Fruit fly (Drosophila melanogaster) whole organism, embryonic: ENCODE data around the gene Acat2.

ENCODE experiments used
- Awh ChIP-seq: fragments of 200-800 bp; sonication (Bioruptor generic); IDR thresholded peaks from 2 replicates; pipeline ENCODE4, ENCODE4 v1.3.6; 2022; ENCODE audit warnings: missing biosample characterization, missing genetic modification characterization
- B-H1 ChIP-seq: fragments of 200-800 bp; sonication (Bioruptor generic); IDR thresholded peaks from 3 replicates; pipeline ENCODE4 v1.3.6; 2022; ENCODE audit warnings: missing biosample characterization, missing genetic modification characterization
- CG13624 ChIP-seq: fragments of 200-800 bp; sonication (Bioruptor generic); optimal IDR thresholded peaks from 2 replicates; lab custom pipeline; 2016; ENCODE audit warnings: missing biosample characterization, missing genetic modification characterization
- CG14441 ChIP-seq: fragments of 200-800 bp; sonication (Bioruptor generic); IDR thresholded peaks from 2 replicates; pipeline ENCODE4 v1.3.6; 2022; ENCODE audit warnings: missing biosample characterization, missing genetic modification characterization
- CG1647 ChIP-seq: fragments of 200-800 bp; sonication (Bioruptor generic); optimal IDR thresholded peaks from 3 replicates; lab custom pipeline; 2016; ENCODE audit warnings: missing biosample characterization, missing genetic modification characterization
- CG16863 ChIP-seq: fragments of 200-800 bp; sonication (Bioruptor generic); optimal IDR thresholded peaks from 3 replicates; lab custom pipeline; 2016; ENCODE audit warnings: missing biosample characterization, missing genetic modification characterization
- CG18599 ChIP-seq: fragments of 200-800 bp; sonication (Bioruptor generic); optimal IDR thresholded peaks from 3 replicates; lab custom pipeline; 2017; ENCODE audit warnings: missing biosample characterization, missing genetic modification characterization, mild to moderate bottlenecking, moderate library complexity, missing genetic modification reagents
- CG2129 ChIP-seq: fragments of 200-800 bp; sonication (Bioruptor generic); IDR thresholded peaks from 2 replicates; pipeline ENCODE4 v1.3.6; 2022; ENCODE audit warnings: missing biosample characterization, missing genetic modification characterization; ENCODE audit not compliant: partially characterized antibody
- CG2889 ChIP-seq: fragments of 200-800 bp; sonication (Bioruptor generic); IDR thresholded peaks from 3 replicates; pipeline ENCODE4 v1.3.6; 2022; ENCODE audit warnings: missing biosample characterization, missing genetic modification characterization
- CG4282 ChIP-seq: fragments of 200-800 bp; sonication (Bioruptor generic); optimal IDR thresholded peaks from 2 replicates; lab custom pipeline; 2016; ENCODE audit warnings: missing biosample characterization, missing genetic modification characterization
- CG4424 ChIP-seq: fragments of 200-800 bp; sonication (Bioruptor generic); optimal IDR thresholded peaks from 3 replicates; lab custom pipeline; 2016; ENCODE audit warnings: missing biosample characterization, missing genetic modification characterization
- CG4820 ChIP-seq: fragments of 200-800 bp; sonication (Bioruptor generic); optimal IDR thresholded peaks from 3 replicates; lab custom pipeline; 2016; ENCODE audit warnings: missing biosample characterization, missing genetic modification characterization
- CG7372 ChIP-seq: fragments of 200-800 bp; sonication (Bioruptor generic); IDR thresholded peaks from 2 replicates; pipeline ENCODE4 v1.3.6; 2022; ENCODE audit warnings: missing biosample characterization, missing genetic modification characterization
- CG7839 ChIP-seq: fragments of 200-800 bp; sonication (Bioruptor generic); optimal IDR thresholded peaks from 3 replicates; lab custom pipeline; 2018; ENCODE audit warnings: missing biosample characterization, mild to moderate bottlenecking, missing genetic modification characterization, moderate library complexity
- CG8290 ChIP-seq, 3 experiments: fragments of 200-800 bp; sonication (Bioruptor generic); optimal IDR thresholded peaks; 2 replicates each; lab custom pipeline; 2016 to 2019; ENCODE audit warnings: missing biosample characterization in 3 of 3, missing genetic modification characterization in 3 of 3, mild to moderate bottlenecking in 2 of 3, moderate library complexity in 1 of 3
- CG9437 ChIP-seq: fragments of 200-800 bp; sonication (Bioruptor generic); optimal IDR thresholded peaks from 2 replicates; lab custom pipeline; 2018; ENCODE audit warnings: missing biosample characterization, mild to moderate bottlenecking, missing genetic modification characterization
- CG9817 ChIP-seq: fragments of 200-800 bp; sonication (Bioruptor generic); optimal IDR thresholded peaks from 2 replicates; lab custom pipeline; 2018; ENCODE audit warnings: missing biosample characterization, mild to moderate bottlenecking, missing genetic modification characterization, moderate library complexity
- Dref ChIP-seq: fragments of 200-800 bp; sonication (Bioruptor generic); IDR thresholded peaks from 2 replicates; pipeline ENCODE4 v1.3.6; 2022; ENCODE audit warnings: missing biosample characterization, missing genetic modification characterization
- E2f1 ChIP-seq: fragments of 200-800 bp; sonication (Bioruptor generic); IDR thresholded peaks from 2 replicates; pipeline ENCODE4 v1.3.6; 2022; ENCODE audit warnings: missing biosample characterization, missing genetic modification characterization
- E2f2 ChIP-seq: fragments of 200-800 bp; sonication (Bioruptor generic); IDR thresholded peaks from 2 replicates; pipeline ENCODE4 v1.3.6; 2022; ENCODE audit warnings: missing biosample characterization, missing genetic modification characterization
- Fer1 ChIP-seq: fragments of 200-800 bp; sonication (Bioruptor generic); optimal IDR thresholded peaks from 2 replicates; lab custom pipeline; 2017; ENCODE audit warnings: missing biosample characterization, mild to moderate bottlenecking, missing genetic modification characterization
- Gsc ChIP-seq: fragments of 200-800 bp; sonication (Bioruptor generic); IDR thresholded peaks from 2 replicates; pipeline ENCODE4 v1.3.6; 2022; ENCODE audit warnings: missing biosample characterization, missing genetic modification characterization
- H2.0 ChIP-seq: fragments of 200-800 bp; sonication (Bioruptor generic); IDR thresholded peaks from 2 replicates; pipeline ENCODE4 v1.3.6; 2022; ENCODE audit warnings: missing biosample characterization, missing genetic modification characterization
- HmgZ ChIP-seq: fragments of 200-800 bp; sonication (Bioruptor generic); optimal IDR thresholded peaks from 2 replicates; lab custom pipeline; 2018; ENCODE audit warnings: missing biosample characterization, mild to moderate bottlenecking, missing genetic modification characterization
- Hr78 ChIP-seq, 2 experiments: fragments of 200-800 bp in 1 of 2; fragments of >200 bp in 1 of 2; sonication (Bioruptor generic) in 1 of 2; optimal IDR thresholded peaks; 2 replicates each; lab custom pipeline; 2017 to 2019; ENCODE audit warnings: missing biosample characterization in 2 of 2, missing genetic modification characterization in 2 of 2, mild to moderate bottlenecking in 1 of 2, moderate library complexity in 1 of 2
- Kr ChIP-seq: fragments of 200-800 bp; sonication (Bioruptor generic); optimal IDR thresholded peaks from 2 replicates; lab custom pipeline; 2017; ENCODE audit warnings: missing biosample characterization, mild to moderate bottlenecking, missing genetic modification characterization
- Lim3 ChIP-seq: fragments of 200-800 bp; sonication (Bioruptor generic); IDR thresholded peaks from 2 replicates; pipeline ENCODE4 v1.3.6; 2022; ENCODE audit warnings: missing biosample characterization, missing genetic modification characterization
- MTF-1 ChIP-seq: fragments of 200-800 bp; sonication (Bioruptor generic); optimal IDR thresholded peaks from 2 replicates; lab custom pipeline; 2018; ENCODE audit warnings: missing biosample characterization, mild to moderate bottlenecking, missing genetic modification characterization, borderline replicate concordance
- Opbp ChIP-seq: fragments of 200-800 bp; sonication (Bioruptor generic); IDR thresholded peaks from 3 replicates; pipeline ENCODE4 v1.3.6; 2022; ENCODE audit warnings: missing biosample characterization, missing genetic modification characterization; ENCODE audit not compliant: partially characterized antibody
- Poxn ChIP-seq: fragments of 200-800 bp; sonication (Bioruptor generic); IDR thresholded peaks from 2 replicates; pipeline ENCODE4 v1.3.6; 2022; ENCODE audit warnings: missing biosample characterization, missing genetic modification characterization
- Six4 ChIP-seq: fragments of 200-800 bp; sonication (Bioruptor generic); optimal IDR thresholded peaks from 2 replicates; lab custom pipeline; 2016; ENCODE audit warnings: missing biosample characterization, missing genetic modification characterization
- Sry-β ChIP-seq: fragments of 200-800 bp; sonication (Bioruptor generic); optimal IDR thresholded peaks from 2 replicates; lab custom pipeline; 2018; ENCODE audit warnings: missing biosample characterization, mild to moderate bottlenecking, missing genetic modification characterization, moderate library complexity
- Xbp1 ChIP-seq: fragments of 200-800 bp; sonication (Bioruptor generic); optimal IDR thresholded peaks from 3 replicates; lab custom pipeline; 2016; ENCODE audit warnings: missing biosample characterization, mild to moderate bottlenecking, missing genetic modification characterization
- cg ChIP-seq: fragments of 200-800 bp; sonication (Bioruptor generic); optimal IDR thresholded peaks from 3 replicates; lab custom pipeline; 2019; ENCODE audit warnings: missing biosample characterization, mild to moderate bottlenecking, missing genetic modification characterization, moderate library complexity
- crc ChIP-seq: fragments of 200-800 bp; sonication (Bioruptor generic); optimal IDR thresholded peaks from 2 replicates; lab custom pipeline; 2016; ENCODE audit warnings: missing biosample characterization, missing genetic modification characterization
- dmrt99B ChIP-seq: fragments of 200-800 bp; sonication (Bioruptor generic); optimal IDR thresholded peaks from 2 replicates; lab custom pipeline; 2018; ENCODE audit warnings: missing biosample characterization, mild to moderate bottlenecking, missing genetic modification characterization, moderate library complexity
- ems ChIP-seq: fragments of 200-800 bp; sonication (Bioruptor generic); optimal IDR thresholded peaks from 3 replicates; lab custom pipeline; 2016; ENCODE audit warnings: missing biosample characterization, missing genetic modification characterization
- gem ChIP-seq: fragments of 200-800 bp; sonication (Bioruptor generic); optimal IDR thresholded peaks from 2 replicates; lab custom pipeline; 2019; ENCODE audit warnings: missing biosample characterization, mild to moderate bottlenecking, missing genetic modification characterization, moderate library complexity
- her ChIP-seq: fragments of 200-800 bp; sonication (Bioruptor generic); optimal IDR thresholded peaks from 2 replicates; lab custom pipeline; 2016; ENCODE audit warnings: missing biosample characterization, missing genetic modification characterization
- lab ChIP-seq: fragments of 200-800 bp; sonication (Bioruptor generic); optimal IDR thresholded peaks from 3 replicates; lab custom pipeline; 2017; ENCODE audit warnings: missing biosample characterization, missing genetic modification characterization, mild to moderate bottlenecking, moderate library complexity, missing genetic modification reagents
- lilli ChIP-seq: fragments of 200-800 bp; sonication (Bioruptor generic); optimal IDR thresholded peaks from 3 replicates; lab custom pipeline; 2016; ENCODE audit warnings: missing biosample characterization, missing genetic modification characterization
- mam ChIP-seq: fragments of 200-800 bp; sonication (Bioruptor generic); optimal IDR thresholded peaks from 3 replicates; lab custom pipeline; 2016; ENCODE audit warnings: missing biosample characterization, missing genetic modification characterization
- p53 ChIP-seq: fragments of 200-800 bp; sonication (Bioruptor generic); optimal IDR thresholded peaks from 2 replicates; lab custom pipeline; 2016; ENCODE audit warnings: missing biosample characterization, missing genetic modification characterization
- sc ChIP-seq, 3 experiments: fragments of >200 bp in 2 of 3; fragments of 200-800 bp in 1 of 3; sonication (Bioruptor generic) in 1 of 3; optimal IDR thresholded peaks; 2 replicates in 2 of 3; 3 replicates in 1 of 3; lab custom pipeline; 2017; ENCODE audit warnings: mild to moderate bottlenecking in 1 of 3, missing biosample characterization in 1 of 3, missing genetic modification characterization in 1 of 3, missing genetic modification reagents in 1 of 3
- sd ChIP-seq: fragments of 200-800 bp; sonication (Bioruptor generic); optimal IDR thresholded peaks from 3 replicates; lab custom pipeline; 2018; ENCODE audit warnings: missing biosample characterization, mild to moderate bottlenecking, missing genetic modification characterization, moderate library complexity
- shn ChIP-seq: fragments of 200-800 bp; sonication (Bioruptor generic); optimal IDR thresholded peaks from 3 replicates; lab custom pipeline; 2016; ENCODE audit warnings: missing biosample characterization, missing genetic modification characterization
- sima ChIP-seq: fragments of 200-800 bp; sonication (Bioruptor generic); optimal IDR thresholded peaks from 2 replicates; lab custom pipeline; 2016; ENCODE audit warnings: missing biosample characterization, missing genetic modification characterization
- slou ChIP-seq: fragments of 200-800 bp; sonication (Bioruptor generic); optimal IDR thresholded peaks from 3 replicates; lab custom pipeline; 2016; ENCODE audit warnings: missing biosample characterization, missing genetic modification characterization
- tna ChIP-seq: fragments of 200-800 bp; sonication (Bioruptor generic); IDR thresholded peaks from 2 replicates; pipeline ENCODE4 v1.3.6; 2022; ENCODE audit warnings: missing biosample characterization, missing genetic modification characterization; ENCODE audit not compliant: partially characterized antibody
- vvl ChIP-seq: fragments of 200-800 bp; sonication (Bioruptor generic); IDR thresholded peaks from 2 replicates; pipeline ENCODE4 v1.3.6; 2022; ENCODE audit warnings: missing biosample characterization, missing genetic modification characterization

Gene Acat2

dm6 chr3L:1323136-1323535 is 20.4 kb downstream of the Acat2 start (continued):
- TF ChIP-seq CG1647 (GFP tag; lab: Kevin White, UChicago) (peak; percentile 22), CG18599 (GFP tag; lab: Kevin White, UChicago) (peak; percentile 50), sc (optimal IDR thresholded peaks at IDR 0.05; lab: Kevin White, UChicago) (no peak), sc (GFP tag; optimal IDR thresholded peaks at IDR 0.05; lab: Kevin White, UChicago) (peak; percentile 82), ems (GFP tag; lab: Kevin White, UChicago) (peak; percentile 22), Hr78 (GFP tag; optimal IDR thresholded peaks at IDR 0.05; lab: Kevin White, UChicago) (peak in 1 of 2 experiments; percentile 85), Lim3 (peak; percentile 25; the same call in 1 of the 2 replicates), crc (GFP tag; lab: Kevin White, UChicago) (peak; percentile 38), CG2889 (GFP tag; lab: Robert Waterston, UW) (no peak), sima (GFP tag; lab: Kevin White, UChicago) (no peak), sd (peak; percentile 49), E2f2 (GFP tag; lab: Robert Waterston, UW) (peak; percentile 47; the same call in 1 of the 2 replicates), CG14441 (GFP tag; lab: Robert Waterston, UW) (peak; percentile 40; the same call in 1 of the 2 replicates), CG9437 (peak; percentile 60), Awh (GFP tag; lab: Robert Waterston, UW) (no peak), Fer1 (GFP tag; lab: Kevin White, UChicago) (no peak), CG16863 (peak; percentile 81), gem (tag; lab: Kevin White, UChicago) (peak; percentile 84), tna (GFP tag; lab: Robert Waterston, UW) (no peak), CG13624 (peak; percentile 11), MTF-1 (GFP tag; lab: Kevin White, UChicago) (peak; percentile 35), CG4282 (GFP tag; lab: Kevin White, UChicago) (no peak), slou (no peak), shn (no peak), Kr (GFP tag; lab: Kevin White, UChicago) (no peak), CG8290 (GFP tag; optimal IDR thresholded peaks at IDR 0.05; lab: Kevin White, UChicago) (peak; percentile 71), CG8290 (tag; optimal IDR thresholded peaks at IDR 0.05; lab: Kevin White, UChicago) (peak; percentile 32 to 34), her (GFP tag; lab: Kevin White, UChicago) (peak; percentile 59), CG2129 (GFP tag; lab: Robert Waterston, UW) (no peak), Gsc (GFP tag; lab: Robert Waterston, UW) (no peak), dmrt99B (tag; lab: Kevin White, UChicago) (no peak), lilli (GFP tag; lab: Kevin White, UChicago) (peak; percentile 68), Six4 (GFP tag; lab: Kevin White, UChicago) (peak; percentile 69), Dref (no peak), p53 (GFP tag; lab: Kevin White, UChicago) (peak; percentile 4), cg (no peak), HmgZ (peak; percentile 33), vvl (GFP tag; lab: Robert Waterston, UW) (peak; percentile 76), CG4820 (GFP tag; lab: Kevin White, UChicago) (peak; percentile 74), B-H1 (GFP tag; lab: Robert Waterston, UW) (peak; percentile 60), mam (GFP tag; lab: Kevin White, UChicago) (peak; percentile 28), Sry-β (peak; percentile 38), CG4424 (GFP tag; lab: Kevin White, UChicago) (peak; percentile 74), Poxn (no peak), CG7839 (tag; lab: Kevin White, UChicago) (peak; percentile 77), CG7372 (GFP tag; lab: Robert Waterston, UW) (peak; percentile 46; the same call in 1 of the 2 replicates), CG9817 (tag; lab: Kevin White, UChicago) (peak; percentile 18), E2f1 (GFP tag; lab: Robert Waterston, UW) (peak; percentile 44), lab (GFP tag; lab: Kevin White, UChicago) (peak; percentile 34), Opbp (GFP tag; lab: Robert Waterston, UW) (no peak), H2.0 (peak; percentile 68), Xbp1 (GFP tag; lab: Kevin White, UChicago) (peak; percentile 75)
